Fruit fly (Drosophila melanogaster) whole organism, embryonic: ENCODE measurements around the gene mahe.

Experiments
- BtbVII ChIP-seq: fragments of 200-800 bp; sonication (Bioruptor generic); optimal IDR thresholded peaks from 3 replicates; lab custom pipeline; 2017; ENCODE audit warnings: missing biosample characterization, mild to moderate bottlenecking, missing genetic modification characterization
- CG15011 ChIP-seq: fragments of 200-800 bp; sonication (Bioruptor generic); optimal IDR thresholded peaks from 3 replicates; lab custom pipeline; 2018; ENCODE audit warnings: missing biosample characterization, mild to moderate bottlenecking, missing genetic modification characterization
- CG17361 ChIP-seq: fragments of 200-800 bp; sonication (Bioruptor generic); IDR thresholded peaks from 3 replicates; pipeline ENCODE4 v1.3.6; 2022; ENCODE audit warnings: missing biosample characterization, missing genetic modification characterization
- Med ChIP-seq: fragments of 200-800 bp; sonication (Bioruptor generic); peaks from one replicate; lab custom pipeline; 2016; ENCODE audit warnings: missing biosample characterization, missing genetic modification characterization, mild to moderate bottlenecking, inconsistent platforms, moderate library complexity
- Sin3A ChIP-seq: fragments of >200 bp; optimal IDR thresholded peaks from 2 replicates; lab custom pipeline; 2018
- wek ChIP-seq: fragments of 200-800 bp; sonication (Bioruptor generic); optimal IDR thresholded peaks from 3 replicates; lab custom pipeline; 2018; ENCODE audit warnings: missing biosample characterization, mild to moderate bottlenecking, missing genetic modification characterization, moderate library complexity

- no peak for TF ChIP-seq Med (GFP tag; lab: Kevin White, UChicago)
- TF ChIP-seq BtbVII (GFP tag; lab: Kevin White, UChicago), result no peak
- TF ChIP-seq CG17361 (GFP tag; lab: Robert Waterston, UW), result no peak
- TF ChIP-seq Sin3A (lab: Kevin White, UChicago), result no peak
- TF ChIP-seq CG15011 (GFP tag; lab: Kevin White, UChicago), result no peak
- no peak for TF ChIP-seq wek
Measured at dm6 chrX:7873172-7873930, 57.8 kb downstream of the mahe start, which contains the start of gene dec.
